Worm (Caenorhabditis elegans) whole organism, L4 larva: ENCODE measurements around the gene mfsd-13.2.

Source experiments
- F44E2.7 ChIP-seq: fragments of 200-800 bp; sonication (Bioruptor generic); IDR thresholded peaks from 2 replicates; pipeline ENCODE4 v2.1.2; 2022; ENCODE audit warnings: missing genetic modification characterization, missing compliant biosample characterization
- F49E8.2 ChIP-seq: sonication (generic microtip); optimal IDR thresholded peaks from 2 replicates; lab custom pipeline; 2016; ENCODE audit warnings: missing compliant biosample characterization, mild to moderate bottlenecking, missing genetic modification characterization, borderline replicate concordance
- T20F7.1 ChIP-seq: fragments of 200-800 bp; sonication (Bioruptor generic); optimal IDR thresholded peaks from 2 replicates; lab custom pipeline; 2018; ENCODE audit warnings: mild to moderate bottlenecking, missing genetic modification characterization, missing compliant biosample characterization
- Y48G9A.11 ChIP-seq: fragments of 200-800 bp; sonication (Bioruptor generic); IDR thresholded peaks from 2 replicates; pipeline ENCODE4 v1.3.6; 2022; ENCODE audit warnings: missing genetic modification reagents, missing genetic modification characterization, missing compliant biosample characterization
- ZK337.2 ChIP-seq: fragments of 200-800 bp; sonication (Bioruptor generic); IDR thresholded peaks from 2 replicates; pipeline ENCODE4 v1.3.6; 2022; ENCODE audit warnings: missing genetic modification reagents, missing genetic modification characterization, missing compliant biosample characterization
- ZK546.5 ChIP-seq, 2 experiments: sonication (generic microtip); optimal IDR thresholded peaks; 2 replicates each; lab custom pipeline; 2017; ENCODE audit warnings: missing biosample characterization in 2 of 2, missing genetic modification characterization in 2 of 2
- attf-4 ChIP-seq: sonication (generic microtip); optimal IDR thresholded peaks from 3 replicates; lab custom pipeline; 2017; ENCODE audit warnings: missing biosample characterization, missing genetic modification characterization
- ceh-28 ChIP-seq: fragments of 150-350 bp; optimal IDR thresholded peaks from 2 replicates; lab custom pipeline; 2014; ENCODE audit warnings: missing biosample characterization, missing genetic modification reagents, missing genetic modification characterization
- ceh-44 ChIP-seq: fragments of 200-800 bp; sonication (Bioruptor generic); IDR thresholded peaks from 2 replicates; pipeline ENCODE4 v1.3.6; 2022; ENCODE audit warnings: missing genetic modification reagents, missing genetic modification characterization, missing compliant biosample characterization
- cey-2 ChIP-seq: sonication (generic microtip); optimal IDR thresholded peaks from 3 replicates; lab custom pipeline; 2017; ENCODE audit warnings: missing genetic modification characterization, mild to moderate bottlenecking, missing compliant biosample characterization, antibody characterized with exemption, borderline replicate concordance; ENCODE audit not compliant: insufficient read depth
- daf-16 ChIP-seq, 3 experiments: sonication (generic microtip); optimal IDR thresholded peaks; 2 replicates each; lab custom pipeline; 2016 to 2017; ENCODE audit warnings: missing genetic modification characterization in 3 of 3, missing genetic modification reagents in 3 of 3, mild to moderate bottlenecking in 2 of 3, missing compliant biosample characterization in 2 of 3, missing biosample characterization in 1 of 3, moderate library complexity in 1 of 3
- daf-19 ChIP-seq: fragments of 200-800 bp; sonication (Bioruptor generic); conservative IDR thresholded peaks from 2 replicates; pipeline ENCODE4 v1.3.6; 2022; ENCODE audit warnings: missing genetic modification characterization, missing compliant biosample characterization
- dmd-6 ChIP-seq: fragments of 200-800 bp; sonication (Bioruptor generic); IDR thresholded peaks from 2 replicates; pipeline ENCODE4 v1.3.6; 2022; ENCODE audit warnings: missing genetic modification reagents, missing genetic modification characterization, missing compliant biosample characterization
- dmd-9 ChIP-seq: fragments of 200-800 bp; sonication (Bioruptor generic); IDR thresholded peaks from 2 replicates; pipeline ENCODE4 v1.3.6; 2022; ENCODE audit warnings: missing genetic modification reagents, missing genetic modification characterization, missing compliant biosample characterization
- egl-27 ChIP-seq: sonication (generic microtip); optimal IDR thresholded peaks from 3 replicates; lab custom pipeline; 2017; ENCODE audit warnings: missing biosample characterization, missing genetic modification reagents, missing genetic modification characterization
- hlh-11 ChIP-seq: fragments of 200-800 bp; sonication (Bioruptor generic); optimal IDR thresholded peaks from 2 replicates; lab custom pipeline; 2018; ENCODE audit warnings: mild to moderate bottlenecking, missing genetic modification characterization, missing compliant biosample characterization
- hmg-1.1 ChIP-seq: fragments of 200-800 bp; sonication (Bioruptor generic); IDR thresholded peaks from 2 replicates; pipeline ENCODE4 v1.3.6; 2022; ENCODE audit warnings: missing genetic modification reagents, missing genetic modification characterization, missing compliant biosample characterization
- lim-7 ChIP-seq: fragments of 200-800 bp; sonication (Bioruptor generic); IDR thresholded peaks from 2 replicates; pipeline ENCODE4 v1.3.6; 2022; ENCODE audit warnings: missing genetic modification characterization, missing compliant biosample characterization
- lin-13 ChIP-seq: fragments of 150-350 bp; optimal IDR thresholded peaks from 2 replicates; lab custom pipeline; 2014; ENCODE audit warnings: missing biosample characterization, missing genetic modification reagents, missing genetic modification characterization
- lin-38 ChIP-seq: fragments of 200-800 bp; sonication (Bioruptor generic); IDR thresholded peaks from 2 replicates; pipeline ENCODE4 v1.3.6; 2022; ENCODE audit warnings: missing genetic modification reagents, missing genetic modification characterization, missing compliant biosample characterization
- lsy-2 ChIP-seq, 2 experiments: fragments of 150-350 bp in 1 of 2; sonication (generic microtip) in 1 of 2; optimal IDR thresholded peaks; 2 replicates each; lab custom pipeline; 2014 to 2017; ENCODE audit warnings: missing biosample characterization in 2 of 2, missing genetic modification characterization in 2 of 2
- mdl-1 ChIP-seq, 2 experiments: fragments of 150-350 bp in 1 of 2; sonication (generic microtip) in 1 of 2; optimal IDR thresholded peaks; 2 replicates each; lab custom pipeline; 2014 to 2017; ENCODE audit warnings: missing biosample characterization in 2 of 2, missing genetic modification characterization in 2 of 2
- mes-2 ChIP-seq: sonication (generic microtip); optimal IDR thresholded peaks from 2 replicates; lab custom pipeline; 2016; ENCODE audit warnings: missing genotype, mild to moderate bottlenecking, missing genetic modification characterization, missing compliant biosample characterization; ENCODE audit not compliant: poor library complexity, severe bottlenecking
- nhr-237 ChIP-seq: sonication (generic microtip); optimal IDR thresholded peaks from 2 replicates; lab custom pipeline; 2017; ENCODE audit warnings: missing biosample characterization, missing genetic modification characterization
- nhr-28 ChIP-seq: fragments of 150-350 bp; optimal IDR thresholded peaks from 2 replicates; lab custom pipeline; 2014; ENCODE audit warnings: missing biosample characterization, missing genetic modification characterization
- nhr-42 ChIP-seq: fragments of 200-800 bp; sonication (Bioruptor generic); IDR thresholded peaks from 2 replicates; pipeline ENCODE4 v1.3.6; 2022; ENCODE audit warnings: missing genetic modification characterization, missing compliant biosample characterization
- nhr-6 ChIP-seq: fragments of 150-350 bp; optimal IDR thresholded peaks from 2 replicates; lab custom pipeline; 2014; ENCODE audit warnings: missing biosample characterization, missing genetic modification characterization
- pha-4 ChIP-seq, 2 experiments: fragments of 150-350 bp in 1 of 2; fragments of 200-800 bp in 1 of 2; sonication (Bioruptor generic) in 1 of 2; IDR thresholded peaks in 1 of 2; optimal IDR thresholded peaks in 1 of 2; 2 replicates each; pipeline versions ENCODE4 v1.3.6 to Lab custom; 2014 to 2022; ENCODE audit warnings: missing genetic modification characterization in 2 of 2, missing genetic modification reagents in 2 of 2, missing biosample characterization in 1 of 2, missing compliant biosample characterization in 1 of 2
- php-3 ChIP-seq: fragments of 200-800 bp; sonication (Bioruptor generic); IDR thresholded peaks from 2 replicates; pipeline ENCODE4 v1.3.6; 2022; ENCODE audit warnings: missing genetic modification reagents, missing genetic modification characterization, missing compliant biosample characterization
- pqm-1 ChIP-seq: sonication (generic microtip); optimal IDR thresholded peaks from 2 replicates; lab custom pipeline; 2017; ENCODE audit warnings: missing biosample characterization, missing genetic modification characterization
- set-16 ChIP-seq: fragments of 200-800 bp; sonication (Bioruptor generic); IDR thresholded peaks from 2 replicates; pipeline ENCODE4 v1.3.6; 2022; ENCODE audit warnings: missing genetic modification reagents, missing genetic modification characterization, missing compliant biosample characterization
- tra-1 ChIP-seq: fragments of 200-800 bp; sonication (Bioruptor generic); IDR thresholded peaks from 2 replicates; pipeline ENCODE4 v1.3.6; 2022; ENCODE audit warnings: missing genetic modification reagents, missing genetic modification characterization, missing compliant biosample characterization
- unc-130 ChIP-seq: sonication (generic microtip); optimal IDR thresholded peaks from 2 replicates; lab custom pipeline; 2016; ENCODE audit warnings: missing genetic modification reagents, missing genetic modification characterization, missing compliant biosample characterization
- unc-39 ChIP-seq: sonication (generic microtip); optimal IDR thresholded peaks from 2 replicates; lab custom pipeline; 2017; ENCODE audit warnings: missing biosample characterization, missing genetic modification characterization
- unc-62 ChIP-seq, 3 experiments: fragments of 150-350 bp in 1 of 3; sonication (generic microtip); optimal IDR thresholded peaks in 2 of 3; peaks in 1 of 3; 1 replicate in 1 of 3; 2 replicates in 2 of 3; lab custom pipeline; 2014 to 2017; ENCODE audit warnings: missing biosample characterization in 3 of 3, missing genetic modification characterization in 3 of 3, missing genetic modification reagents in 3 of 3, missing genotype in 1 of 3
- zip-2 ChIP-seq: fragments of 150-350 bp; optimal IDR thresholded peaks from 2 replicates; lab custom pipeline; 2014; ENCODE audit warnings: missing biosample characterization, missing genetic modification characterization
- ztf-11 ChIP-seq: fragments of 150-350 bp; optimal IDR thresholded peaks from 2 replicates; lab custom pipeline; 2014; ENCODE audit warnings: missing biosample characterization, missing genetic modification characterization

The mfsd-13.2 gene

DNA sequence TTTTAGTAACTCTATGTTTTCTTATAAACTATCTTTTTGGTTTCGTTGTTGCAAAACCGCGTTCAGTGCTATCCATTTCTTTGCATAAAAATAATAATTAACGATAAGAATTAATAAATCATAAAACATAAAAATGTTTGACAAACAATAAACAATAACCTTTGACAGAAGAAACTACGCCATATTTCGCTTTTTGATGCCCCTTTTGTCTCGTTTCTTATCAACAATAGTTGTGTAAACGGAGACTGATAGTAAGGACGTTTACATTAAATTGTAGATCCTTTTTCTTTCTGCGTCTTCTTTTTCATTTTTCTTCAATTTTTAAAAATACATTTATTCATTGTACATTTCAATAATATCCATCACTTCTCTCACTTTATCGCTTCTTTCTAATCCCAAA is 26.6 kb downstream of the mfsd-13.2 start:
- peak; percentile 65 for TF ChIP-seq php-3 (GFP tag; lab: Robert Waterston, UW)
- TF ChIP-seq pqm-1 (tag; lab: Kevin White, UChicago), result peak; percentile 86
- TF ChIP-seq nhr-28 (tag; lab: Kevin White, UChicago), result peak; percentile 60
- no peak for TF ChIP-seq daf-16 (GFP tag; optimal IDR thresholded peaks at IDR 0.05; lab: Kevin White, UChicago)
- peak; percentile 92 for TF ChIP-seq daf-16 (tag; optimal IDR thresholded peaks at IDR 0.05; lab: Kevin White, UChicago)
- TF ChIP-seq unc-62 (GFP tag; optimal IDR thresholded peaks at IDR 0.05 in 1 of 2; lab: Kevin White, UChicago), result peak in 1 of 2 experiments; percentile 53
- no peak for TF ChIP-seq unc-62 (tag; optimal IDR thresholded peaks at IDR 0.05; lab: Kevin White, UChicago)
- TF ChIP-seq cey-2, result no peak
- TF ChIP-seq F49E8.2, result no peak

DNA sequence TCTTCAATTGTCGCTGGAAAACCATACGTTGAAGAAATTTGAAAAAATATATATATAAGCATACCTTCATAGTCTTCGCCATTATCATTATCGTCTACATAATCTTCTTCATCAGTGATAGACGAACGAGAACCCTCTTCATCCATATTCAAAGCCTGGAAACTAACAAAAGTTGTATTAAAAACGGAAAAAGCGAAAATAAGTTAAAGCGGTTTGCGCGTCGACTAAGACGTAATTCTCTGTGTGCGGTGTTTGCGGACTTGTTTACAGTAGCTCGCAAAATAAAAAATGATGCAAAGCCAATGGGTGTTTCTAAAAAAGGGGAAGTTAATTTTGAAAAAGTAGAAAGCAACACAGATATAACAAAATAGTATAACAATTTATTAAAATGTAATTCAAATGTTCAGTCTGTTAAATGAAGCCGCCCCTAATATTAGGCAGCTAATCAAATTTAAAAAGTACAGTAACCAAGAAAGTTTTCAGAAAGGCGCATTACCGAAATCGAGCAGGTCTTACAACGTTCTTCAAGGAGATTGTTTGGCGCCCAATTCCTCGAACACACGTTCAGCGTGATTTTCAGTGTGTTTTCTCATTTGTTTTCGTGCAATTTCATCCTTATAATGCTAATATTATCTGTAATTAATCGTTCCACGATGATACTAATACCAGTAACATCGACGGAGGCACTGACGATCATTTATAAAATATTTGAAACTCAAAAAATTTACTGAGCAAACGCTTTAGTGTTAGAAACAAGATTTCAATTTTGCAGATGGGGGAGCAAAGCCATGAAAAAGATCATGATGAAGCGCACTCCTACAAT is 33.6 kb downstream of the mfsd-13.2 start, which contains the start of the genes T07F8.4 and gld-3:
Gene T07F8.4 (minus strand): TSS at position 162 of the 823 bp plus-strand sequence.
Gene gld-3 (plus strand): TSS at position 773 of the 823 bp plus-strand sequence.
- TF ChIP-seq unc-130 (GFP tag; lab: Kevin White, UChicago) (peak; percentile 23), hlh-11 (tag; lab: Kevin White, UChicago) (no peak), unc-39 (tag; lab: Kevin White, UChicago) (no peak), lsy-2 (tag; optimal IDR thresholded peaks at IDR 0.05; lab: Kevin White, UChicago) (peak in 1 of 2 experiments; percentile 96), unc-62 (GFP tag; optimal IDR thresholded peaks at IDR 0.05 in 1 of 2; lab: Kevin White, UChicago) (peak in 1 of 2 experiments; percentile 55), unc-62 (tag; optimal IDR thresholded peaks at IDR 0.05; lab: Kevin White, UChicago) (no peak), nhr-42 (GFP tag; lab: Robert Waterston, UW) (no peak), lin-38 (GFP tag; lab: Robert Waterston, UW) (peak; percentile 43), attf-4 (tag; lab: Kevin White, UChicago) (no peak), daf-16 (GFP tag; optimal IDR thresholded peaks at IDR 0.05; lab: Kevin White, UChicago) (no peak), daf-16 (tag; optimal IDR thresholded peaks at IDR 0.05; lab: Kevin White, UChicago) (peak; percentile 74), nhr-237 (no peak)

DNA sequence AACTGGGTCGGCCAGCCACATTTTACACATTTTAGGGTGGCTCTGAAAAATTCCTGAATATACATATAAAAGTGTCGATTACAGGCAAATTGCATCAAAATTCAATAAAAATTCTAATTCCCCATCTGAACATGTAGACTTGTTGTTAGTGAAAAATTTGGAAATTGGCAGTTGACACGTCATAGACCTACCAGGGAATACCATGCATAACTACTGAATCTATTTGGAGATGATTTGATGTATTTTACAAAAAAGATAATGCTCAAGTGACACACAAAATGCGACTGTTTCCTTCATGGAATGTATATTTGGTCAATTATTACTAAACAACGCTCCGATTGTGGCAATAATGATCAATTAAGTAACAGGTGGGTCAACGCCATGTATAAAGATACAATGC is 39.2 kb downstream of the mfsd-13.2 start, which contains the start of gene F10E7.1:
Gene F10E7.1 (plus strand): TSS at position 301 of the 400 bp plus-strand sequence.
- TF ChIP-seq unc-130 (GFP tag; lab: Kevin White, UChicago), result no peak
- peak in 1 of 2 experiments; percentile 49 for TF ChIP-seq unc-62 (GFP tag; optimal IDR thresholded peaks at IDR 0.05 in 1 of 2; lab: Kevin White, UChicago)
- no peak for TF ChIP-seq unc-62 (tag; optimal IDR thresholded peaks at IDR 0.05; lab: Kevin White, UChicago)

DNA sequence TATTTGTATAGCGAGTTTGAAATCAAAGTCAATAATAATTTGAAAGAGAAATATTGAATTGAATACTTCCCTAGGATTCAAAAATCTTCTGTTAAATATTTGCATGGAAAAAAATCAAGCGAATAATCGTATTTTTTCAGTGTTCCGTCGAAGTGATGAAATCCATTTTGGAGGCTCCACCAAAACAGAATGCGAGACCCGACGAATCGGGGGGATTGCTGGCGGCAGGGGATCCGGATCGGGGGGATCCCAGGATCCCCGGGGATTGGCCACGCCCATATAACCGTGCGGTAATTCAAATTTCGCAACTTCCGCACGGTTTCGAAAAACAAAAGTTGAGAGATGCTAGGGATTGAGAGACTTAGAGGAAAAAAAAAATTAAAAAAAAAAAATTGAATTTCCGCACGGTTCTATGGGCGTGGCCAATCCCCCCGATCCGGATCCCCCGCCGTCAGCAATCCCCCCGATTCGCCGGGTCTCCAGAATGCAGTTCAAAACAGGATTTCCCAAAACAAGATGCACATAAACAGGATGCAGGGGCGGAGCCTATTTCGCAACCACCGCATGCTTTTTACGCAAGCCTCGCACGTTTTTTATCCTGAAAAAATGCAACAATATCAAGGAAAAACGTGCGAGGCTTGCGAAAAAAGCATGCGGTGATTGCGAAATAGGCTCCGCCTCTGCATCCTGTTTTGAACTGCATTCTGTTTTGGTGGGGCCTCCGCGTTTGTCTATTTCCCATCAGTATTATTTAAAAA is 42.8 kb downstream of the mfsd-13.2 start, which contains the start of gene F10E7.11:
Gene F10E7.11 (minus strand): TSS at position 232 of the 758 bp plus-strand sequence.
- TF ChIP-seq dmd-6 (GFP tag; lab: Robert Waterston, UW) (no peak), ZK546.5 (tag; optimal IDR thresholded peaks at IDR 0.05; lab: Kevin White, UChicago) (no peak), lim-7 (GFP tag; lab: Robert Waterston, UW) (no peak), ztf-11 (tag; lab: Kevin White, UChicago) (no peak), ceh-28 (tag; lab: Kevin White, UChicago) (no peak), lin-13 (GFP tag; lab: Kevin White, UChicago) (no peak), mdl-1 (tag; optimal IDR thresholded peaks at IDR 0.05; lab: Kevin White, UChicago) (no peak), zip-2 (tag; lab: Kevin White, UChicago) (no peak), cey-2 (no peak), pha-4 (GFP tag; IDR thresholded peaks at IDR 0.05; lab: Robert Waterston, UW) (peak; percentile 40; the same call in 1 of the 2 replicates), pha-4 (tag; optimal IDR thresholded peaks at IDR 0.05; lab: Kevin White, UChicago) (no peak), unc-130 (GFP tag; lab: Kevin White, UChicago) (no peak), set-16 (GFP tag; lab: Robert Waterston, UW) (peak; percentile 71), egl-27 (tag; lab: Kevin White, UChicago) (no peak), pqm-1 (tag; lab: Kevin White, UChicago) (no peak), F44E2.7 (no peak), mes-2 (tag; lab: Kevin White, UChicago) (peak; percentile 80), Y48G9A.11 (GFP tag; lab: Robert Waterston, UW) (0 out of 2 replicates have a peak, but pooled peaks have one; percentile 26), daf-19 (GFP tag; lab: Robert Waterston, UW) (no peak), ceh-44 (GFP tag; lab: Robert Waterston, UW) (no peak), tra-1 (GFP tag; lab: Robert Waterston, UW) (no peak), lin-38 (GFP tag; lab: Robert Waterston, UW) (peak; percentile 75), hmg-1.1 (GFP tag; lab: Robert Waterston, UW) (peak; percentile 76), dmd-9 (GFP tag; lab: Robert Waterston, UW) (no peak), T20F7.1 (no peak), nhr-6 (tag; lab: Kevin White, UChicago) (no peak), ZK337.2 (no peak)
